Worm (Caenorhabditis elegans) whole organism, L1 larva: ENCODE results near the gene C15C8.6.

Experiments used
- C16A3.4 ChIP-seq: fragments of 150-350 bp; optimal IDR thresholded peaks from 2 replicates; lab custom pipeline; 2014; ENCODE audit warnings: missing biosample characterization, missing genetic modification characterization
- F16B12.6 ChIP-seq: fragments of 150-350 bp; optimal IDR thresholded peaks from 2 replicates; lab custom pipeline; 2014; ENCODE audit warnings: missing biosample characterization, missing genetic modification characterization
- Y116A8C.19 ChIP-seq: sonication (generic microtip); optimal IDR thresholded peaks from 2 replicates; lab custom pipeline; 2016; ENCODE audit warnings: missing compliant biosample characterization, missing genetic modification characterization, borderline replicate concordance
- aha-1 ChIP-seq: fragments of 150-350 bp; optimal IDR thresholded peaks from 2 replicates; lab custom pipeline; 2014; ENCODE audit warnings: missing biosample characterization, missing genetic modification characterization
- ama-1 ChIP-seq: fragments of 150-350 bp; optimal IDR thresholded peaks from 2 replicates; lab custom pipeline; 2014
- ceh-63 ChIP-seq: fragments of 200-800 bp; sonication (Bioruptor generic); optimal IDR thresholded peaks from 2 replicates; lab custom pipeline; 2018; ENCODE audit warnings: mild to moderate bottlenecking, missing genetic modification characterization, missing compliant biosample characterization
- ceh-82 ChIP-seq, 3 experiments: fragments of 150-350 bp in 1 of 3; sonication (generic microtip) in 2 of 3; optimal IDR thresholded peaks; 2 replicates each; lab custom pipeline; 2014 to 2017; ENCODE audit warnings: missing biosample characterization in 3 of 3, missing genetic modification characterization in 3 of 3
- dpl-1 ChIP-seq, 3 experiments: fragments of 150-350 bp in 2 of 3; sonication (generic microtip) in 1 of 3; optimal IDR thresholded peaks; 2 replicates each; lab custom pipeline; 2014 to 2017; ENCODE audit warnings: missing biosample characterization in 3 of 3, missing genetic modification characterization in 3 of 3, missing genetic modification reagents in 3 of 3
- dsc-1 ChIP-seq: sonication (generic microtip); optimal IDR thresholded peaks from 2 replicates; lab custom pipeline; 2016; ENCODE audit warnings: mild to moderate bottlenecking, missing genetic modification characterization, missing compliant biosample characterization
- efl-1 ChIP-seq, 4 experiments: fragments of 150-350 bp; optimal IDR thresholded peaks in 3 of 4; peaks in 1 of 4; 1 replicate in 1 of 4; 2 replicates in 3 of 4; lab custom pipeline; 2014; ENCODE audit warnings: missing biosample characterization in 2 of 4, missing genetic modification characterization in 2 of 4, missing genetic modification reagents in 2 of 4
- efl-3 ChIP-seq: fragments of 200-800 bp; sonication (Bioruptor generic); optimal IDR thresholded peaks from 2 replicates; lab custom pipeline; 2018; ENCODE audit warnings: mild to moderate bottlenecking, missing genetic modification characterization, missing compliant biosample characterization
- fkh-4 ChIP-seq: sonication (generic microtip); optimal IDR thresholded peaks from 2 replicates; lab custom pipeline; 2016; ENCODE audit warnings: missing compliant biosample characterization, missing genetic modification characterization, borderline replicate concordance
- fkh-8 ChIP-seq: sonication (generic microtip); optimal IDR thresholded peaks from 2 replicates; lab custom pipeline; 2016; ENCODE audit warnings: mild to moderate bottlenecking, missing genetic modification characterization, missing compliant biosample characterization
- grh-1 ChIP-seq: fragments of 200-800 bp; sonication (Bioruptor generic); IDR thresholded peaks from 2 replicates; pipeline ENCODE4 v1.3.6; 2022; ENCODE audit warnings: missing genetic modification reagents, missing genetic modification characterization, missing compliant biosample characterization
- hlh-4 ChIP-seq: sonication (generic microtip); optimal IDR thresholded peaks from 2 replicates; lab custom pipeline; 2016; ENCODE audit warnings: mild to moderate bottlenecking, missing genetic modification characterization, missing compliant biosample characterization
- irx-1 ChIP-seq: sonication (generic microtip); optimal IDR thresholded peaks from 2 replicates; lab custom pipeline; 2016; ENCODE audit warnings: missing genetic modification characterization, missing compliant biosample characterization
- lin-14 ChIP-seq: fragments of 200-800 bp; sonication (Bioruptor generic); optimal IDR thresholded peaks from 2 replicates; lab custom pipeline; 2018; ENCODE audit warnings: mild to moderate bottlenecking, missing genetic modification characterization, moderate library complexity, missing compliant biosample characterization
- lin-15B ChIP-seq: fragments of 150-350 bp; sonication (generic microtip); optimal IDR thresholded peaks from 3 replicates; lab custom pipeline; 2014; ENCODE audit warnings: missing biosample characterization, missing genetic modification characterization
- lir-3 ChIP-seq: sonication (generic microtip); optimal IDR thresholded peaks from 2 replicates; lab custom pipeline; 2016; ENCODE audit warnings: mild to moderate bottlenecking, missing genetic modification characterization, moderate library complexity, missing compliant biosample characterization; ENCODE audit not compliant: poor library complexity
- mab-9 ChIP-seq: fragments of 200-800 bp; sonication (Bioruptor generic); IDR thresholded peaks from 2 replicates; pipeline ENCODE4 v1.3.6; 2022; ENCODE audit warnings: missing genetic modification reagents, missing genetic modification characterization, missing compliant biosample characterization
- nhr-19 ChIP-seq: fragments of 200-800 bp; sonication (Bioruptor generic); conservative IDR thresholded peaks from 2 replicates; pipeline ENCODE4 v1.3.6; 2022; ENCODE audit warnings: missing genetic modification characterization, missing compliant biosample characterization
- nhr-20 ChIP-seq: sonication (generic microtip); optimal IDR thresholded peaks from 2 replicates; lab custom pipeline; 2016; ENCODE audit warnings: mild to moderate bottlenecking, missing genetic modification characterization, missing compliant biosample characterization
- nhr-47 ChIP-seq: sonication (generic microtip); optimal IDR thresholded peaks from 2 replicates; lab custom pipeline; 2016; ENCODE audit warnings: mild to moderate bottlenecking, missing genetic modification characterization, moderate library complexity, missing compliant biosample characterization
- nhr-85 ChIP-seq: sonication (generic microtip); peaks from one replicate; lab custom pipeline; 2016; ENCODE audit warnings: missing genetic modification characterization, inconsistent platforms, missing compliant biosample characterization
- pag-3 ChIP-seq: sonication (generic microtip); optimal IDR thresholded peaks from 2 replicates; lab custom pipeline; 2017; ENCODE audit warnings: missing genetic modification characterization, mild to moderate bottlenecking, missing compliant biosample characterization, antibody characterized with exemption, borderline replicate concordance; ENCODE audit not compliant: insufficient read depth
- pax-3 ChIP-seq: fragments of 200-800 bp; sonication (Bioruptor generic); optimal IDR thresholded peaks from 2 replicates; lab custom pipeline; 2018; ENCODE audit warnings: mild to moderate bottlenecking, missing genetic modification characterization, moderate library complexity, missing compliant biosample characterization
- pqm-1 ChIP-seq: sonication (generic microtip); optimal IDR thresholded peaks from 3 replicates; lab custom pipeline; 2017; ENCODE audit warnings: missing biosample characterization, missing genetic modification characterization
- rnt-1 ChIP-seq: sonication (generic microtip); optimal IDR thresholded peaks from 2 replicates; lab custom pipeline; 2016; ENCODE audit warnings: mild to moderate bottlenecking, missing genetic modification characterization, moderate library complexity, missing compliant biosample characterization
- skn-1 ChIP-seq: fragments of 150-350 bp; optimal IDR thresholded peaks from 2 replicates; lab custom pipeline; 2014; ENCODE audit warnings: missing biosample characterization, missing genetic modification characterization
- swsn-7 ChIP-seq: sonication (generic microtip); optimal IDR thresholded peaks from 2 replicates; lab custom pipeline; 2016; ENCODE audit warnings: missing genetic modification characterization, missing compliant biosample characterization
- unc-130 ChIP-seq: fragments of 150-350 bp; optimal IDR thresholded peaks from 2 replicates; lab custom pipeline; 2017; ENCODE audit warnings: missing biosample characterization, missing genetic modification characterization, inconsistent platforms
- unc-62 ChIP-seq: fragments of 150-350 bp; optimal IDR thresholded peaks from 2 replicates; lab custom pipeline; 2014; ENCODE audit warnings: missing biosample characterization, missing genetic modification reagents, missing genetic modification characterization
- unc-98 ChIP-seq: fragments of 200-800 bp; sonication (Bioruptor generic); IDR thresholded peaks from 2 replicates; pipeline ENCODE4 v1.3.6; 2022; ENCODE audit warnings: missing genetic modification characterization, missing compliant biosample characterization
- xbp-1 ChIP-seq: sonication (generic microtip); optimal IDR thresholded peaks from 2 replicates; lab custom pipeline; 2016; ENCODE audit warnings: missing genetic modification characterization, missing compliant biosample characterization
- zip-4 ChIP-seq: fragments of 200-800 bp; sonication (Bioruptor generic); optimal IDR thresholded peaks from 2 replicates; lab custom pipeline; 2018; ENCODE audit warnings: mild to moderate bottlenecking, missing genetic modification characterization, moderate library complexity, missing compliant biosample characterization
- ztf-4 ChIP-seq: fragments of 150-350 bp; optimal IDR thresholded peaks from 2 replicates; lab custom pipeline; 2014; ENCODE audit warnings: missing biosample characterization, missing genetic modification characterization

The C15C8.6 gene

ce11 chrV:12751495-12752050, at the start of gene C15C8.6:
Gene C15C8.6 (minus strand): TSS chrV:12751545.
- TF ChIP-seq Y116A8C.19 (tag; lab: Kevin White, UChicago) (no peak), fkh-4 (tag; lab: Kevin White, UChicago) (peak; percentile 83), dsc-1 (tag; lab: Kevin White, UChicago) (peak; percentile 87), pag-3 (tag; lab: Kevin White, UChicago) (no peak), unc-130 (tag; lab: Kevin White, UChicago) (no peak), nhr-20 (tag; lab: Kevin White, UChicago) (no peak)

- TF ChIP-seq ceh-82 (tag; optimal IDR thresholded peaks at IDR 0.05; lab: Kevin White, UChicago) = no peak
- TF ChIP-seq grh-1 (GFP tag; lab: Robert Waterston, UW) = no peak
- TF ChIP-seq ztf-4 (tag; lab: Kevin White, UChicago) = no peak
- TF ChIP-seq hlh-4 (tag; lab: Kevin White, UChicago) = no peak
- TF ChIP-seq zip-4 (GFP tag; lab: Kevin White, UChicago) = no peak
- TF ChIP-seq Y116A8C.19 (tag; lab: Kevin White, UChicago) = no peak
- TF ChIP-seq ceh-63 (GFP tag; lab: Kevin White, UChicago) = no peak
- TF ChIP-seq unc-62 (GFP tag; lab: Kevin White, UChicago) = no peak
- no peak for TF ChIP-seq ama-1 (lab: Kevin White, UChicago)
- TF ChIP-seq F16B12.6 = no peak
- TF ChIP-seq efl-3 = no peak
- TF ChIP-seq pax-3 (tag; lab: Kevin White, UChicago) = no peak
- no peak for TF ChIP-seq pqm-1 (tag; lab: Kevin White, UChicago)
- no peak for TF ChIP-seq unc-98 (GFP tag; lab: Robert Waterston, UW)
- TF ChIP-seq efl-1 (optimal IDR thresholded peaks at IDR 0.05; lab: Kevin White, UChicago) = no peak
- no peak for TF ChIP-seq efl-1 (GFP tag; optimal IDR thresholded peaks at IDR 0.05 in 1 of 2; lab: Kevin White, UChicago)
- TF ChIP-seq nhr-47 (tag; lab: Kevin White, UChicago) = no peak
- TF ChIP-seq nhr-85 (tag; lab: Kevin White, UChicago) = no peak
- no peak for TF ChIP-seq irx-1
- TF ChIP-seq skn-1 (tag; lab: Kevin White, UChicago) = no peak
- no peak for TF ChIP-seq nhr-19 (GFP tag; lab: Robert Waterston, UW)
These were observed 48.8 kb upstream of the C15C8.6 start, which contains the start of gene ugt-3 for ce11 chrV:12800171-12800570. Gene ugt-3 (minus strand): TSS chrV:12800271.

ce11 chrV:12797992-12798391, 46.6 kb upstream of the C15C8.6 start, which contains the start of gene ugt-6:
Gene ugt-6 (minus strand): TSS chrV:12798224.
- TF ChIP-seq dpl-1 (GFP tag; optimal IDR thresholded peaks at IDR 0.05; lab: Kevin White, UChicago) = no peak
- no peak for TF ChIP-seq lin-15B
- TF ChIP-seq lin-14 (GFP tag; lab: Kevin White, UChicago) = no peak
- TF ChIP-seq xbp-1 (tag; lab: Kevin White, UChicago) = no peak
- TF ChIP-seq aha-1 (tag; lab: Kevin White, UChicago) = no peak
- TF ChIP-seq swsn-7 (tag; lab: Kevin White, UChicago) = no peak
- no peak for TF ChIP-seq lir-3 (tag; lab: Kevin White, UChicago)
- no peak for TF ChIP-seq fkh-8 (tag; lab: Kevin White, UChicago)
- TF ChIP-seq ceh-63 (GFP tag; lab: Kevin White, UChicago) = no peak
- TF ChIP-seq C16A3.4 (tag; lab: Kevin White, UChicago) = no peak
- TF ChIP-seq rnt-1 = no peak
- TF ChIP-seq mab-9 (GFP tag; lab: Robert Waterston, UW) = no peak
- no peak for TF ChIP-seq fkh-4 (tag; lab: Kevin White, UChicago)
- TF ChIP-seq, all 84 proteins: peak for 0
